Worm (Caenorhabditis elegans) whole organism, L4 larva: ENCODE measurements around the gene plg-1.
A peak's percentile ranks its signal among the peaks of the same experiment; 100 is the strongest.

ENCODE experiments used
- T26A8.4 ChIP-seq: fragments of 200-800 bp; sonication (Bioruptor generic); IDR thresholded peaks from 2 replicates; pipeline ENCODE4 v1.3.6; 2022; ENCODE audit warnings: missing genetic modification characterization, missing compliant biosample characterization
- Y75B8A.6 ChIP-seq: fragments of 200-800 bp; sonication (Bioruptor generic); IDR thresholded peaks from 2 replicates; pipeline ENCODE4 v1.3.6; 2022; ENCODE audit warnings: missing genetic modification reagents, missing genetic modification characterization, missing compliant biosample characterization
- aha-1 ChIP-seq: fragments of 150-350 bp; peaks from one replicate; lab custom pipeline; 2014; ENCODE audit warnings: missing biosample characterization, missing genetic modification characterization
- aly-2 ChIP-seq: sonication (generic microtip); optimal IDR thresholded peaks from 2 replicates; lab custom pipeline; 2018; ENCODE audit warnings: missing biosample characterization, missing genetic modification characterization
- ceh-20 ChIP-seq: fragments of 200-800 bp; sonication (Bioruptor generic); IDR thresholded peaks from 2 replicates; pipeline ENCODE4 v1.3.6; 2022; ENCODE audit warnings: missing genetic modification reagents, missing genetic modification characterization, missing compliant biosample characterization
- ces-1 ChIP-seq: fragments of 150-350 bp; sonication (generic microtip); optimal IDR thresholded peaks from 4 replicates; lab custom pipeline; 2014; ENCODE audit warnings: missing biosample characterization, missing genetic modification reagents, missing genetic modification characterization
- ctbp-1 ChIP-seq: fragments of 200-800 bp; sonication (Bioruptor generic); IDR thresholded peaks from 2 replicates; pipeline ENCODE4 v1.3.6; 2022; ENCODE audit warnings: missing genetic modification reagents, missing genetic modification characterization, missing compliant biosample characterization
- daf-16 ChIP-seq, 3 experiments: sonication (generic microtip); optimal IDR thresholded peaks; 2 replicates each; lab custom pipeline; 2016 to 2017; ENCODE audit warnings: missing genetic modification characterization in 3 of 3, missing genetic modification reagents in 3 of 3, mild to moderate bottlenecking in 2 of 3, missing compliant biosample characterization in 2 of 3, missing biosample characterization in 1 of 3, moderate library complexity in 1 of 3
- dmd-6 ChIP-seq: fragments of 200-800 bp; sonication (Bioruptor generic); IDR thresholded peaks from 2 replicates; pipeline ENCODE4 v1.3.6; 2022; ENCODE audit warnings: missing genetic modification reagents, missing genetic modification characterization, missing compliant biosample characterization
- dmd-9 ChIP-seq: fragments of 200-800 bp; sonication (Bioruptor generic); IDR thresholded peaks from 2 replicates; pipeline ENCODE4 v1.3.6; 2022; ENCODE audit warnings: missing genetic modification reagents, missing genetic modification characterization, missing compliant biosample characterization
- dpl-1 ChIP-seq: fragments of 150-350 bp; optimal IDR thresholded peaks from 2 replicates; lab custom pipeline; 2014; ENCODE audit warnings: missing biosample characterization, missing genetic modification reagents, missing genetic modification characterization
- dve-1 ChIP-seq: sonication (generic microtip); optimal IDR thresholded peaks from 2 replicates; lab custom pipeline; 2017; ENCODE audit warnings: antibody characterized with exemption, mild to moderate bottlenecking, missing genetic modification characterization, missing compliant biosample characterization; ENCODE audit not compliant: insufficient read depth
- gei-8 ChIP-seq: fragments of 200-800 bp; sonication (Bioruptor generic); optimal IDR thresholded peaks from 2 replicates; lab custom pipeline; 2018; ENCODE audit warnings: mild to moderate bottlenecking, missing genetic modification characterization, missing compliant biosample characterization
- hif-1 ChIP-seq, 2 experiments: sonication (generic microtip); optimal IDR thresholded peaks; 2 replicates each; lab custom pipeline; 2016 to 2017; ENCODE audit warnings: missing compliant biosample characterization in 2 of 2, missing genetic modification characterization in 2 of 2, missing genetic modification reagents in 2 of 2, missing genotype in 2 of 2, mild to moderate bottlenecking in 1 of 2
- hlh-11 ChIP-seq: fragments of 200-800 bp; sonication (Bioruptor generic); optimal IDR thresholded peaks from 2 replicates; lab custom pipeline; 2018; ENCODE audit warnings: mild to moderate bottlenecking, missing genetic modification characterization, missing compliant biosample characterization
- hlh-30 ChIP-seq: sonication (generic microtip); optimal IDR thresholded peaks from 2 replicates; lab custom pipeline; 2017; ENCODE audit warnings: antibody characterized with exemption, mild to moderate bottlenecking, missing genetic modification characterization, missing compliant biosample characterization; ENCODE audit not compliant: insufficient read depth
- lim-7 ChIP-seq: fragments of 200-800 bp; sonication (Bioruptor generic); IDR thresholded peaks from 2 replicates; pipeline ENCODE4 v1.3.6; 2022; ENCODE audit warnings: missing genetic modification characterization, missing compliant biosample characterization
- lin-1 ChIP-seq: fragments of 200-800 bp; sonication (Bioruptor generic); IDR thresholded peaks from 2 replicates; pipeline ENCODE4 v1.3.6; 2022; ENCODE audit warnings: missing genetic modification reagents, missing genetic modification characterization, missing compliant biosample characterization
- lin-38 ChIP-seq: fragments of 200-800 bp; sonication (Bioruptor generic); IDR thresholded peaks from 2 replicates; pipeline ENCODE4 v1.3.6; 2022; ENCODE audit warnings: missing genetic modification reagents, missing genetic modification characterization, missing compliant biosample characterization
- lsy-2 ChIP-seq, 2 experiments: fragments of 150-350 bp in 1 of 2; sonication (generic microtip) in 1 of 2; optimal IDR thresholded peaks; 2 replicates each; lab custom pipeline; 2014 to 2017; ENCODE audit warnings: missing biosample characterization in 2 of 2, missing genetic modification characterization in 2 of 2
- madf-5 ChIP-seq, 2 experiments: fragments of 200-800 bp; sonication (Bioruptor generic); IDR thresholded peaks; 2 replicates each; pipeline ENCODE4 v1.3.6; 2022; ENCODE audit warnings: missing compliant biosample characterization in 2 of 2, missing genetic modification characterization in 2 of 2
- mes-2 ChIP-seq: sonication (generic microtip); optimal IDR thresholded peaks from 2 replicates; lab custom pipeline; 2016; ENCODE audit warnings: missing genotype, mild to moderate bottlenecking, missing genetic modification characterization, missing compliant biosample characterization; ENCODE audit not compliant: poor library complexity, severe bottlenecking
- mxl-3 ChIP-seq: fragments of 200-800 bp; sonication (Bioruptor generic); optimal IDR thresholded peaks from 2 replicates; lab custom pipeline; 2018; ENCODE audit warnings: mild to moderate bottlenecking, missing genetic modification characterization, missing compliant biosample characterization
- nhr-102 ChIP-seq: sonication (generic microtip); optimal IDR thresholded peaks from 2 replicates; lab custom pipeline; 2016; ENCODE audit warnings: mild to moderate bottlenecking, missing genetic modification characterization, moderate library complexity, missing compliant biosample characterization
- nhr-111 ChIP-seq: fragments of 200-800 bp; sonication (Bioruptor generic); optimal IDR thresholded peaks from 2 replicates; lab custom pipeline; 2018; ENCODE audit warnings: mild to moderate bottlenecking, missing genetic modification characterization, missing compliant biosample characterization
- nhr-25 ChIP-seq: sonication (generic microtip); optimal IDR thresholded peaks from 2 replicates; lab custom pipeline; 2017; ENCODE audit warnings: missing genetic modification characterization, mild to moderate bottlenecking, missing compliant biosample characterization, antibody characterized with exemption, moderate library complexity, borderline replicate concordance; ENCODE audit not compliant: insufficient read depth
- nhr-28 ChIP-seq: fragments of 150-350 bp; optimal IDR thresholded peaks from 2 replicates; lab custom pipeline; 2014; ENCODE audit warnings: missing biosample characterization, missing genetic modification characterization
- nhr-41 ChIP-seq: fragments of 200-800 bp; sonication (Bioruptor generic); IDR thresholded peaks from 2 replicates; pipeline ENCODE4 v1.3.6; 2022; ENCODE audit warnings: missing genetic modification reagents, missing genetic modification characterization, missing compliant biosample characterization
- nhr-42 ChIP-seq: fragments of 200-800 bp; sonication (Bioruptor generic); IDR thresholded peaks from 2 replicates; pipeline ENCODE4 v1.3.6; 2022; ENCODE audit warnings: missing genetic modification characterization, missing compliant biosample characterization
- saeg-2 ChIP-seq: fragments of 200-800 bp; sonication (Bioruptor generic); IDR thresholded peaks from 2 replicates; pipeline ENCODE4 v1.3.6; 2022; ENCODE audit warnings: missing genetic modification reagents, missing genetic modification characterization, missing compliant biosample characterization
- unc-130 ChIP-seq: sonication (generic microtip); optimal IDR thresholded peaks from 2 replicates; lab custom pipeline; 2016; ENCODE audit warnings: missing genetic modification reagents, missing genetic modification characterization, missing compliant biosample characterization
- unc-39 ChIP-seq: sonication (generic microtip); optimal IDR thresholded peaks from 2 replicates; lab custom pipeline; 2017; ENCODE audit warnings: missing biosample characterization, missing genetic modification characterization
- unc-62 ChIP-seq, 3 experiments: fragments of 150-350 bp in 1 of 3; sonication (generic microtip); optimal IDR thresholded peaks in 2 of 3; peaks in 1 of 3; 1 replicate in 1 of 3; 2 replicates in 2 of 3; lab custom pipeline; 2014 to 2017; ENCODE audit warnings: missing biosample characterization in 3 of 3, missing genetic modification characterization in 3 of 3, missing genetic modification reagents in 3 of 3, missing genotype in 1 of 3
- vab-7 ChIP-seq: fragments of 200-800 bp; sonication (Bioruptor generic); IDR thresholded peaks from 2 replicates; pipeline ENCODE4 v1.3.6; 2022; ENCODE audit warnings: missing genetic modification reagents, missing genetic modification characterization, missing compliant biosample characterization
- zip-11 ChIP-seq: fragments of 200-800 bp; sonication (Bioruptor generic); IDR thresholded peaks from 2 replicates; pipeline ENCODE4 v1.3.6; 2022; ENCODE audit warnings: missing genetic modification characterization, missing compliant biosample characterization

Gene plg-1

ce11 chrIII:8851961-8852360 lies at the start of gene plg-1:
Gene plg-1 (plus strand): TSS chrIII:8852261.
- no peak for TF ChIP-seq saeg-2 (GFP tag; lab: Robert Waterston, UW)

ce11 chrIII:8805815-8806214 lies 46.2 kb upstream of the plg-1 start:
- TF ChIP-seq nhr-25 (no peak), ceh-20 (GFP tag; lab: Robert Waterston, UW) (no peak), lim-7 (GFP tag; lab: Robert Waterston, UW) (0 out of 2 replicates have a peak, but pooled peaks have one; percentile 47), aly-2 (tag; lab: Kevin White, UChicago) (peak; percentile 33), aha-1 (tag; lab: Kevin White, UChicago) (peak; percentile 54), ces-1 (GFP tag; lab: Kevin White, UChicago) (no peak), madf-5 (GFP tag; IDR thresholded peaks at IDR 0.05; lab: Robert Waterston, UW) (0 out of 4 replicates have a peak, but pooled peaks of 1 of the 2 experiments have one; percentile 20)

ce11 chrIII:8807246-8807645 lies 44.8 kb upstream of the plg-1 start, which contains the start of gene F54F2.7:
Gene F54F2.7 (minus strand): TSS chrIII:8807346.
- TF ChIP-seq hif-1 (tag; optimal IDR thresholded peaks at IDR 0.05; lab: Kevin White, UChicago) (no peak), aha-1 (tag; lab: Kevin White, UChicago) (no peak), nhr-28 (tag; lab: Kevin White, UChicago) (no peak), vab-7 (GFP tag; lab: Robert Waterston, UW) (no peak), unc-39 (tag; lab: Kevin White, UChicago) (no peak), T26A8.4 (GFP tag; lab: Robert Waterston, UW) (no peak), dve-1 (tag; lab: Kevin White, UChicago) (no peak), nhr-42 (GFP tag; lab: Robert Waterston, UW) (no peak), nhr-41 (GFP tag; lab: Robert Waterston, UW) (no peak), nhr-111 (GFP tag; lab: Kevin White, UChicago) (no peak)

- TF ChIP-seq lsy-2 (tag; optimal IDR thresholded peaks at IDR 0.05; lab: Kevin White, UChicago), result peak in 1 of 2 experiments; percentile 55
- no peak for TF ChIP-seq aly-2 (tag; lab: Kevin White, UChicago)
- no peak for TF ChIP-seq lin-1 (GFP tag; lab: Robert Waterston, UW)
- no peak for TF ChIP-seq unc-130
- TF ChIP-seq ctbp-1, result no peak
- TF ChIP-seq gei-8 (GFP tag; lab: Kevin White, UChicago), result no peak
- no peak for TF ChIP-seq mxl-3 (GFP tag; lab: Kevin White, UChicago)
- no peak; the same call in 1 of the 2 replicates for TF ChIP-seq dmd-6
- TF ChIP-seq nhr-25, result no peak
- peak; percentile 8 for TF ChIP-seq hlh-11 (tag; lab: Kevin White, UChicago)
- TF ChIP-seq hlh-30 (tag; lab: Kevin White, UChicago), result peak; percentile 47
- no peak for TF ChIP-seq nhr-102 (tag; lab: Kevin White, UChicago)
- no peak for TF ChIP-seq zip-11
- peak in 1 of 2 experiments; percentile 39 for TF ChIP-seq unc-62 (GFP tag; optimal IDR thresholded peaks at IDR 0.05 in 1 of 2; lab: Kevin White, UChicago)
- no peak for TF ChIP-seq unc-62 (tag; optimal IDR thresholded peaks at IDR 0.05; lab: Kevin White, UChicago)
- TF ChIP-seq nhr-28 (tag; lab: Kevin White, UChicago), result peak; percentile 49
- no peak for TF ChIP-seq daf-16 (GFP tag; optimal IDR thresholded peaks at IDR 0.05; lab: Kevin White, UChicago)
- TF ChIP-seq daf-16 (tag; optimal IDR thresholded peaks at IDR 0.05; lab: Kevin White, UChicago), result peak; percentile 13
- TF ChIP-seq Y75B8A.6 (GFP tag; lab: Robert Waterston, UW), result no peak
- no peak for TF ChIP-seq dmd-9 (GFP tag; lab: Robert Waterston, UW)
- TF ChIP-seq lin-38 (GFP tag; lab: Robert Waterston, UW), result peak; percentile 87
- TF ChIP-seq dpl-1 (GFP tag; lab: Kevin White, UChicago), result peak; percentile 92
- peak; percentile 48 for TF ChIP-seq mes-2 (tag; lab: Kevin White, UChicago)
These were observed 42.7 kb upstream of the plg-1 start, which contains the start of gene prx-19 for ce11 chrIII:8809245-8809971. Gene prx-19 (minus strand): TSS chrIII:8809295.
